Fruit fly (Drosophila melanogaster): ENCODE results near the gene Sry-delta.

- TF ChIP-seq bab1 (GFP tag; optimal IDR thresholded peaks at IDR 0.05) = no peak
- TF ChIP-seq CG7101 (tag; optimal IDR thresholded peaks at IDR 0.05) = no peak
- TF ChIP-seq Mnt (GFP tag; optimal IDR thresholded peaks at IDR 0.05) = no peak
- no peak for TF ChIP-seq cnc (optimal IDR thresholded peaks at IDR 0.05)
- no peak for TF ChIP-seq CG11617 (GFP tag; optimal IDR thresholded peaks at IDR 0.05)
- TF ChIP-seq cic (GFP tag; optimal IDR thresholded peaks at IDR 0.05) = no peak
Measured at dm6 chr3R:30063704-30064103, 20.6 kb downstream of the Sry-delta start.

Measured in whole organism, adult.